Worm (Caenorhabditis elegans): ENCODE results near the gene sucl-1.

ce11 chrX:14736955-14737621, 16.7 kb upstream of the sucl-1 start:
- TF ChIP-seq elt-3 (tag; optimal IDR thresholded peaks at IDR 0.05) (no peak), ama-1 (optimal IDR thresholded peaks at IDR 0.05) (no peak), nhr-6 (tag; optimal IDR thresholded peaks at IDR 0.05) (no peak), dmd-4 (tag; optimal IDR thresholded peaks at IDR 0.05) (no peak)
